In the genomic region with DNA sequence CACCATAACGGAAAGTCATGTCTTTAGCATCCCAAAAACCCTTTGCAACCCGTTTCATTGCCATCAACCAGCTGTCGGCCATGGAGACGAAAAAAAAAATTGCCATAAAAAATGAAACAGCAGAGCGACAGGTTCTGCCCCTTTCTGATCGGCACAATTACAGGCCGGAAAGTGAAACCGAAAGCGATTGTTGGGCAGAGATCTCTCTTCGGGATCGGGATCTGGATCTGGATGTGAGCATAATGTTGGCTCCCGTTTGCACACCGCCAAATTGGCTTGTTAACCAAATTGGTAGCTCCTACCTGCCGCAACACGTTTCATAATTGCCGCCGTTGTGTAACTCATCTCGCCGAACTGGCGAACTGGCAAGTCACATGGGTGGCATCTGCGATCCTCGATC, we compare ENCODE assay signal across 4 fruit fly cellular contexts.
TF ChIP-seq lines count a peak whose summit lies in the region.

No protein-coding gene starts in this region.

- no peak for TF ChIP-seq CTCF in whole organism, embryonic (GFP tag; optimal IDR thresholded peaks at IDR 0.05; lab: Kevin White, UChicago)

TF ChIP-seq in whole organism, 6 proteins besides CTCF, POLR2A, EP300 and RAD21:
- TF ChIP-seq psq (optimal IDR thresholded peaks at IDR 0.05; lab: Kevin White, UChicago): no peak
- TF ChIP-seq Dll (optimal IDR thresholded peaks at IDR 0.05; lab: Kevin White, UChicago): peak; percentile 63

TF ChIP-seq in whole organism, embryonic, 481 proteins besides CTCF, POLR2A, EP300 and RAD21:
- TF ChIP-seq cato (GFP tag; optimal IDR thresholded peaks at IDR 0.05; lab: Kevin White, UChicago; ENCODE audit: borderline replicate concordance): no peak
- TF ChIP-seq CG15073 (GFP tag; optimal IDR thresholded peaks at IDR 0.05; lab: Kevin White, UChicago): no peak
- TF ChIP-seq CG11085 (GFP tag; IDR thresholded peaks at IDR 0.05; lab: Robert Waterston, UW): 0 out of 2 replicates have a peak, but pooled peaks have one; percentile 22
- no peak for TF ChIP-seq CG8924 (tag; optimal IDR thresholded peaks at IDR 0.05; lab: Kevin White, UChicago)

TF ChIP-seq in whole organism, prepupa, 60 proteins besides CTCF, POLR2A, EP300 and RAD21:
- TF ChIP-seq vri (GFP tag; optimal IDR thresholded peaks at IDR 0.05; lab: Kevin White, UChicago) (peak; percentile 16), topi (GFP tag; optimal IDR thresholded peaks at IDR 0.05; lab: Kevin White, UChicago) (no peak), CG15336 (GFP tag; IDR thresholded peaks at IDR 0.05; lab: Robert Waterston, UW) (no peak), CG3032 (tag; optimal IDR thresholded peaks at IDR 0.05; lab: Kevin White, UChicago) (no peak), CG4318 (GFP tag; optimal IDR thresholded peaks at IDR 0.05; lab: Kevin White, UChicago) (no peak), Blimp-1 (GFP tag; optimal IDR thresholded peaks at IDR 0.05; lab: Kevin White, UChicago) (peak; percentile 94), CG11294 (GFP tag; IDR thresholded peaks at IDR 0.05; lab: Robert Waterston, UW) (no peak), Eip93F (GFP tag; optimal IDR thresholded peaks at IDR 0.05; lab: Kevin White, UChicago) (no peak), CG6808 (GFP tag; optimal IDR thresholded peaks at IDR 0.05; lab: Kevin White, UChicago) (no peak), CG9139 (GFP tag; optimal IDR thresholded peaks at IDR 0.05; lab: Kevin White, UChicago) (no peak), svp (GFP tag; lab: Kevin White, UChicago) (no peak), CG1621 (tag; optimal IDR thresholded peaks at IDR 0.05; lab: Kevin White, UChicago) (no peak), Sox102F (GFP tag; optimal IDR thresholded peaks at IDR 0.05; lab: Kevin White, UChicago) (no peak)

TF ChIP-seq in whole organism, pupa, 21 proteins besides CTCF, POLR2A, EP300 and RAD21:
- TF ChIP-seq fd96Ca (GFP tag; IDR thresholded peaks at IDR 0.05; lab: Robert Waterston, UW) (no peak), EcR (GFP tag; optimal IDR thresholded peaks at IDR 0.05; lab: Kevin White, UChicago) (peak; percentile 71)
